Worm (Caenorhabditis elegans): ENCODE measurements around the gene C05D9.4.

DNA sequence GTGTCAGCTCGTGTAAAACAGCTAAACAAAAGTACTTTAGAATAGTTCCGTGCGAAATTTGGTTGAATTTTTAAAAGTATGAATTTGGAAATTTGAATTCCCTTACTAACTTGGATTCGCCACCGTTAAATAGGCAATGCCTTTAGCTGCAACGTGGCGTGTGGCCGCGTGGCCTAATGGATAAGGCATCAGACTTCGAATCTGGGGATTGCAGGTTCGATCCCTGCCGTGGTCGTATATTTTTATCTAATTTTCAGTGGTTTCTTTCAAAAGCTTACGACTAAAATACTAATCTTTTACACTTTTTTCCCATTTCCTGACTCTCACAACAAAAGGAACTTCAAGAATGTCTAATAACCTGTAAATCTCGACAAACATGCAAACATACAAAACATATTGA, 18.2 kb upstream of the C05D9.4 start:
- TF ChIP-seq nhr-11 (tag; optimal IDR thresholded peaks at IDR 0.05) (no peak), ceh-48 (tag; optimal IDR thresholded peaks at IDR 0.05) (no peak), dmd-4 (tag; optimal IDR thresholded peaks at IDR 0.05; ENCODE audit: borderline replicate concordance) (no peak), fkh-10 (GFP tag; optimal IDR thresholded peaks at IDR 0.05) (no peak), lin-11 (tag; optimal IDR thresholded peaks at IDR 0.05) (no peak), sox-4 (tag; optimal IDR thresholded peaks at IDR 0.05) (no peak), ama-1 (optimal IDR thresholded peaks at IDR 0.05) (no peak), npax-4 (tag; optimal IDR thresholded peaks at IDR 0.05) (no peak), dve-1 (tag; optimal IDR thresholded peaks at IDR 0.05) (no peak), pha-2 (tag; optimal IDR thresholded peaks at IDR 0.05) (no peak)

All from whole organism, late embryonic.